Worm (Caenorhabditis elegans): ENCODE measurements around the gene F59B2.13.
A peak's percentile ranks its signal among the peaks of the same experiment; 100 is the strongest.

F59B2.13 gene

ce11 chrIII:9004658-9005057 lies 22.2 kb downstream of the F59B2.13 start (continued):
- no peak for TF ChIP-seq pbrm-1 (GFP tag; IDR thresholded peaks at IDR 0.05)
- peak; percentile 12 for TF ChIP-seq die-1 (tag; optimal IDR thresholded peaks at IDR 0.05)
- TF ChIP-seq nhr-90 (tag; optimal IDR thresholded peaks at IDR 0.05), result no peak
- TF ChIP-seq F57A8.1 (GFP tag; optimal IDR thresholded peaks at IDR 0.05), result no peak
- TF ChIP-seq tbp1 (GFP tag; optimal IDR thresholded peaks at IDR 0.05), result no peak
- TF ChIP-seq hmg-20 (GFP tag; IDR thresholded peaks at IDR 0.05), result no peak
- TF ChIP-seq mcd-1 (GFP tag; IDR thresholded peaks at IDR 0.05), result no peak
- peak; percentile 5; the same call in 1 of the 2 replicates for TF ChIP-seq hsf-1 (GFP tag; IDR thresholded peaks at IDR 0.05)
- no peak for TF ChIP-seq snpc-4 (GFP tag; optimal IDR thresholded peaks at IDR 0.05)
- TF ChIP-seq snpc-4 (tag; optimal IDR thresholded peaks at IDR 0.05), result no peak

- TF ChIP-seq F55B11.4 (tag; optimal IDR thresholded peaks at IDR 0.05; ENCODE audit: borderline replicate concordance, insufficient read depth), result no peak
- TF ChIP-seq ztf-3 (GFP tag; optimal IDR thresholded peaks at IDR 0.05), result no peak
- no peak for TF ChIP-seq F57C9.4 (tag; optimal IDR thresholded peaks at IDR 0.05)
- no peak for TF ChIP-seq rcor-1 (GFP tag; IDR thresholded peaks at IDR 0.05)
- no peak for TF ChIP-seq repo-1 (tag; optimal IDR thresholded peaks at IDR 0.05)
- no peak for TF ChIP-seq tbp1 (GFP tag; optimal IDR thresholded peaks at IDR 0.05)
- TF ChIP-seq nfya-2 (GFP tag; IDR thresholded peaks at IDR 0.05), result no peak
- no peak for TF ChIP-seq C17E4.6 (GFP tag; IDR thresholded peaks at IDR 0.05)
- TF ChIP-seq ceh-79 (tag; optimal IDR thresholded peaks at IDR 0.05), result no peak
- no peak for TF ChIP-seq F22D6.2 (tag; optimal IDR thresholded peaks at IDR 0.05)
- TF ChIP-seq ztf-6 (GFP tag; IDR thresholded peaks at IDR 0.05), result no peak
- no peak for TF ChIP-seq F23B12.7 (tag; optimal IDR thresholded peaks at IDR 0.05; ENCODE audit: insufficient read depth)
- no peak for TF ChIP-seq Y67H2A.10 (GFP tag; conservative IDR thresholded peaks at IDR 0.05)
- TF ChIP-seq nhr-90 (tag; optimal IDR thresholded peaks at IDR 0.05), result no peak
- no peak for TF ChIP-seq tbx-9 (tag; optimal IDR thresholded peaks at IDR 0.05; ENCODE audit: borderline replicate concordance)
- TF ChIP-seq D2030.7 (GFP tag; IDR thresholded peaks at IDR 0.05), result no peak
- no peak for TF ChIP-seq Y79H2A.3 (GFP tag; conservative IDR thresholded peaks at IDR 0.05)
- TF ChIP-seq tlf-1 (GFP tag; optimal IDR thresholded peaks at IDR 0.05), result no peak
- no peak for TF ChIP-seq lsy-27 (tag; optimal IDR thresholded peaks at IDR 0.05; ENCODE audit: borderline replicate concordance, insufficient read depth)
Measured at ce11 chrIII:9002545-9002944, 24.3 kb downstream of the F59B2.13 start, which contains the start of the genes F59B2.15 and zif-1. TSS of gene F59B2.15 (minus strand) at chrIII:9002645. TSS of gene zif-1 (plus strand) at chrIII:9002779.

- TF ChIP-seq F57A8.1 (GFP tag; optimal IDR thresholded peaks at IDR 0.05) (no peak), T26A5.8 (tag; optimal IDR thresholded peaks at IDR 0.05) (no peak), madf-10 (tag; optimal IDR thresholded peaks at IDR 0.05) (no peak), nhr-90 (tag; optimal IDR thresholded peaks at IDR 0.05) (no peak), mxl-1 (tag; optimal IDR thresholded peaks at IDR 0.05) (no peak), ztf-6 (GFP tag; IDR thresholded peaks at IDR 0.05) (no peak), lin-54 (GFP tag; optimal IDR thresholded peaks at IDR 0.05) (no peak), zim-3 (tag; optimal IDR thresholded peaks at IDR 0.05) (no peak), nfya-1 (tag; optimal IDR thresholded peaks at IDR 0.05; ENCODE audit: borderline replicate concordance, insufficient read depth) (no peak), hmg-1.2 (GFP tag; IDR thresholded peaks at IDR 0.05) (no peak), ceh-40 (GFP tag; IDR thresholded peaks at IDR 0.05) (no peak), K12H6.12 (tag; optimal IDR thresholded peaks at IDR 0.05) (no peak), madf-8 (GFP tag; conservative IDR thresholded peaks at IDR 0.05) (no peak), K11D2.4 (GFP tag; IDR thresholded peaks at IDR 0.05) (no peak), ZK185.1 (tag; optimal IDR thresholded peaks at IDR 0.05; ENCODE audit: poor library complexity, severe bottlenecking) (no peak), lir-1 (GFP tag; conservative IDR thresholded peaks at IDR 0.05) (no peak)
Measured at ce11 chrIII:9001899-9002298, 25.0 kb downstream of the F59B2.13 start, which contains the start of gene rpn-6.2. TSS of gene rpn-6.2 (minus strand) at chrIII:9001999.
